Fruit fly (Drosophila melanogaster) whole organism, prepupa: ENCODE measurements around the gene CG15715.
A peak's percentile ranks its signal among the peaks of the same experiment; 100 is the strongest.

Experiments
- CG10631 ChIP-seq: fragments of 200-800 bp; sonication (Bioruptor generic); optimal IDR thresholded peaks from 2 replicates; lab custom pipeline; 2016; ENCODE audit warnings: missing biosample characterization, missing genetic modification characterization
- CG10669 ChIP-seq: fragments of 200-800 bp; sonication (Bioruptor generic); optimal IDR thresholded peaks from 3 replicates; lab custom pipeline; 2018; ENCODE audit warnings: missing biosample characterization, mild to moderate bottlenecking, missing genetic modification characterization, moderate library complexity
- CG11762 ChIP-seq: fragments of 200-800 bp; sonication (Bioruptor generic); optimal IDR thresholded peaks from 3 replicates; lab custom pipeline; 2016; ENCODE audit warnings: missing biosample characterization, missing genetic modification characterization; ENCODE audit not compliant: insufficient read depth
- CG11902 ChIP-seq: fragments of 200-800 bp; sonication (Bioruptor generic); optimal IDR thresholded peaks from 3 replicates; lab custom pipeline; 2016; ENCODE audit warnings: missing biosample characterization, missing genetic modification characterization
- CG16779 ChIP-seq: fragments of 200-800 bp; sonication (Bioruptor generic); optimal IDR thresholded peaks from 3 replicates; lab custom pipeline; 2017; ENCODE audit warnings: missing biosample characterization, mild to moderate bottlenecking, missing genetic modification characterization
- CG31627 ChIP-seq: fragments of 200-800 bp; sonication (Bioruptor generic); optimal IDR thresholded peaks from 3 replicates; lab custom pipeline; 2016; ENCODE audit warnings: missing biosample characterization, missing genetic modification characterization
- CG34406 ChIP-seq: fragments of 200-800 bp; sonication (Bioruptor generic); optimal IDR thresholded peaks from 3 replicates; lab custom pipeline; 2016; ENCODE audit warnings: missing biosample characterization, missing genetic modification characterization
- CG3919 ChIP-seq: fragments of 200-800 bp; sonication (Bioruptor generic); optimal IDR thresholded peaks from 3 replicates; lab custom pipeline; 2016; ENCODE audit warnings: missing biosample characterization, missing genetic modification characterization
- CG6163 ChIP-seq: fragments of 200-800 bp; sonication (Bioruptor generic); IDR thresholded peaks from 3 replicates; pipeline ENCODE4 v1.3.6; 2022; ENCODE audit warnings: missing biosample characterization, missing genetic modification characterization
- CG6792 ChIP-seq: fragments of 200-800 bp; sonication (Bioruptor generic); optimal IDR thresholded peaks from 3 replicates; lab custom pipeline; 2016; ENCODE audit warnings: missing biosample characterization, missing genetic modification characterization
- CG7368 ChIP-seq: fragments of 200-800 bp; sonication (Bioruptor generic); optimal IDR thresholded peaks from 3 replicates; lab custom pipeline; 2016; ENCODE audit warnings: missing biosample characterization, missing genetic modification characterization
- CG8119 ChIP-seq: fragments of 200-800 bp; sonication (Bioruptor generic); IDR thresholded peaks from 3 replicates; pipeline ENCODE4 v1.3.6; 2022; ENCODE audit warnings: missing biosample characterization, missing genetic modification characterization
- CG8632 ChIP-seq: fragments of 200-800 bp; sonication (Bioruptor generic); optimal IDR thresholded peaks from 3 replicates; lab custom pipeline; 2016; ENCODE audit warnings: missing biosample characterization, missing genetic modification characterization
- Eip75B ChIP-seq: fragments of 200-800 bp; sonication (Bioruptor generic); optimal IDR thresholded peaks from 3 replicates; lab custom pipeline; 2016; ENCODE audit warnings: missing biosample characterization, missing genetic modification characterization
- Eip78C ChIP-seq: fragments of 200-800 bp; sonication (Bioruptor generic); peaks from one replicate; lab custom pipeline; 2016; ENCODE audit warnings: missing biosample characterization, missing genetic modification characterization
- Eip93F ChIP-seq: fragments of 200-800 bp; sonication (Bioruptor generic); optimal IDR thresholded peaks from 2 replicates; lab custom pipeline; 2016; ENCODE audit warnings: missing biosample characterization, mild to moderate bottlenecking, missing genetic modification characterization
- Ets21C ChIP-seq: fragments of 200-800 bp; sonication (Bioruptor generic); optimal IDR thresholded peaks from 3 replicates; lab custom pipeline; 2016; ENCODE audit warnings: missing biosample characterization, missing genetic modification characterization
- Hr38 ChIP-seq: sonication (Bioruptor generic); optimal IDR thresholded peaks from 2 replicates; lab custom pipeline; 2016; ENCODE audit warnings: missing biosample characterization, missing genetic modification characterization
- Hr39 ChIP-seq: fragments of 200-800 bp; sonication (Bioruptor generic); optimal IDR thresholded peaks from 2 replicates; lab custom pipeline; 2016; ENCODE audit warnings: missing biosample characterization, missing genetic modification characterization
- Lpt ChIP-seq: fragments of 200-800 bp; sonication (Bioruptor generic); optimal IDR thresholded peaks from 3 replicates; lab custom pipeline; 2016; ENCODE audit warnings: missing biosample characterization, missing genetic modification characterization
- Met ChIP-seq: fragments of 200-800 bp; sonication (Bioruptor generic); optimal IDR thresholded peaks from 3 replicates; lab custom pipeline; 2016; ENCODE audit warnings: missing biosample characterization, missing genetic modification characterization
- OdsH ChIP-seq: fragments of 200-800 bp; sonication (Bioruptor generic); optimal IDR thresholded peaks from 3 replicates; lab custom pipeline; 2016; ENCODE audit warnings: missing biosample characterization, missing genetic modification characterization
- Smox ChIP-seq: fragments of 200-800 bp; sonication (Bioruptor generic); optimal IDR thresholded peaks from 3 replicates; lab custom pipeline; 2016; ENCODE audit warnings: missing biosample characterization, missing genetic modification characterization
- achi ChIP-seq: fragments of 200-800 bp; sonication (Bioruptor generic); optimal IDR thresholded peaks from 3 replicates; lab custom pipeline; 2016; ENCODE audit warnings: missing biosample characterization, missing genetic modification characterization
- acj6 ChIP-seq: fragments of 200-800 bp; sonication (Bioruptor generic); optimal IDR thresholded peaks from 3 replicates; lab custom pipeline; 2016; ENCODE audit warnings: missing biosample characterization, missing genetic modification characterization
- cyc ChIP-seq: fragments of 200-800 bp; sonication (Bioruptor generic); optimal IDR thresholded peaks from 3 replicates; lab custom pipeline; 2016; ENCODE audit warnings: missing biosample characterization, missing genetic modification characterization
- dac ChIP-seq: fragments of 200-800 bp; sonication (Bioruptor generic); optimal IDR thresholded peaks from 2 replicates; lab custom pipeline; 2017; ENCODE audit warnings: missing biosample characterization, mild to moderate bottlenecking, missing genetic modification characterization
- eg ChIP-seq: fragments of 200-800 bp; sonication (Bioruptor generic); IDR thresholded peaks from 3 replicates; pipeline ENCODE4 v1.3.6; 2022; ENCODE audit warnings: missing biosample characterization, missing genetic modification characterization
- esn ChIP-seq: fragments of 200-800 bp; sonication (Bioruptor generic); optimal IDR thresholded peaks from 2 replicates; lab custom pipeline; 2016; ENCODE audit warnings: missing biosample characterization, mild to moderate bottlenecking, missing genetic modification characterization, moderate library complexity
- fkh ChIP-seq: fragments of 200-800 bp; sonication (Bioruptor generic); optimal IDR thresholded peaks from 3 replicates; lab custom pipeline; 2017; ENCODE audit warnings: missing biosample characterization, mild to moderate bottlenecking, missing genetic modification characterization, moderate library complexity
- lz ChIP-seq: fragments of 200-800 bp; sonication (Bioruptor generic); optimal IDR thresholded peaks from 3 replicates; lab custom pipeline; 2016; ENCODE audit warnings: missing biosample characterization, missing genetic modification characterization
- salr ChIP-seq, 2 experiments: fragments of 200-800 bp; sonication (Bioruptor generic); optimal IDR thresholded peaks; 3 replicates each; lab custom pipeline; 2016 to 2018; ENCODE audit warnings: missing biosample characterization in 2 of 2, missing genetic modification characterization in 2 of 2, mild to moderate bottlenecking in 1 of 2
- ss ChIP-seq, 2 experiments: fragments of 200-800 bp; sonication (Bioruptor generic); optimal IDR thresholded peaks; 2 replicates in 1 of 2; 3 replicates in 1 of 2; lab custom pipeline; 2017 to 2018; ENCODE audit warnings: mild to moderate bottlenecking in 2 of 2, missing biosample characterization in 2 of 2, missing genetic modification characterization in 2 of 2, moderate library complexity in 1 of 2

Gene CG15715

dm6 chr3L:15809185-15809584 is 28.1 kb downstream of the CG15715 start, which contains the start of gene CG13445:
Gene CG13445 (plus strand): TSS chr3L:15809485.
- TF ChIP-seq CG34406 (GFP tag; lab: Kevin White, UChicago), result no peak
- no peak for TF ChIP-seq Lpt (GFP tag; lab: Kevin White, UChicago)
- no peak for TF ChIP-seq CG10669 (GFP tag; lab: Kevin White, UChicago)
- no peak for TF ChIP-seq salr (GFP tag; optimal IDR thresholded peaks at IDR 0.05; lab: Kevin White, UChicago)
- no peak for TF ChIP-seq Eip75B (GFP tag; lab: Kevin White, UChicago)
- no peak for TF ChIP-seq CG11762 (GFP tag; lab: Kevin White, UChicago)
- no peak for TF ChIP-seq CG6792
- TF ChIP-seq CG16779 (tag; lab: Kevin White, UChicago), result no peak

- no peak for TF ChIP-seq CG6163 (GFP tag; lab: Robert Waterston, UW)
- TF ChIP-seq Eip78C, result peak; percentile 5
Observed at dm6 chr3L:15808667-15809066, 28.6 kb downstream of the CG15715 start.

- TF ChIP-seq CG11902 (no peak), fkh (GFP tag; lab: Kevin White, UChicago) (no peak), acj6 (GFP tag; lab: Kevin White, UChicago) (no peak), Smox (GFP tag; lab: Kevin White, UChicago) (no peak), CG8119 (GFP tag; lab: Robert Waterston, UW) (no peak), OdsH (GFP tag; lab: Kevin White, UChicago) (no peak), CG31627 (no peak), Ets21C (GFP tag; lab: Kevin White, UChicago) (no peak), esn (GFP tag; lab: Kevin White, UChicago) (no peak), achi (GFP tag; lab: Kevin White, UChicago) (no peak), ss (GFP tag; optimal IDR thresholded peaks at IDR 0.05; lab: Kevin White, UChicago) (no peak), Hr38 (no peak), dac (GFP tag; lab: Kevin White, UChicago) (no peak), Hr39 (GFP tag; lab: Kevin White, UChicago) (no peak)
Observed at dm6 chr3L:15808022-15808421, 29.3 kb downstream of the CG15715 start, which contains the start of gene CG6244. Gene CG6244 (plus strand): TSS chr3L:15808322.

- TF ChIP-seq OdsH (GFP tag; lab: Kevin White, UChicago) (no peak), CG16779 (tag; lab: Kevin White, UChicago) (no peak), Eip93F (GFP tag; lab: Kevin White, UChicago) (no peak), CG31627 (no peak), lz (no peak), dac (GFP tag; lab: Kevin White, UChicago) (no peak), CG10631 (no peak), Hr39 (GFP tag; lab: Kevin White, UChicago) (no peak), Met (GFP tag; lab: Kevin White, UChicago) (no peak), eg (GFP tag; lab: Robert Waterston, UW) (no peak), Hr38 (no peak)
Observed at dm6 chr3L:15802655-15803054, 34.6 kb downstream of the CG15715 start.

- TF ChIP-seq cyc (GFP tag; lab: Kevin White, UChicago) (no peak), dac (GFP tag; lab: Kevin White, UChicago) (no peak), CG3919 (GFP tag; lab: Kevin White, UChicago) (no peak), CG7368 (GFP tag; lab: Kevin White, UChicago) (no peak), lz (no peak), CG8632 (no peak), fkh (GFP tag; lab: Kevin White, UChicago) (no peak), CG10631 (no peak)
Observed at dm6 chr3L:15802117-15802516, 35.2 kb downstream of the CG15715 start.
